Fruit fly (Drosophila melanogaster): ENCODE data around the gene Ucp4B.

The Ucp4B gene

dm6 chr2L:5986940-5987339 lies 17.3 kb downstream of the Ucp4B start (continued):
- TF ChIP-seq pan (optimal IDR thresholded peaks at IDR 0.05), result no peak
- TF ChIP-seq pan (GFP tag; optimal IDR thresholded peaks at IDR 0.05 in 1 of 2, IDR thresholded peaks at IDR 0.05 in 1 of 2), result no peak

- TF ChIP-seq Hand (GFP tag; optimal IDR thresholded peaks at IDR 0.05) (no peak), CG6254 (GFP tag; optimal IDR thresholded peaks at IDR 0.05) (no peak), CG9817 (tag; optimal IDR thresholded peaks at IDR 0.05) (no peak), dan (GFP tag; IDR thresholded peaks at IDR 0.05) (no peak), Sox102F (GFP tag; optimal IDR thresholded peaks at IDR 0.05) (no peak), Sry-δ (GFP tag; optimal IDR thresholded peaks at IDR 0.05) (no peak), CG3065 (GFP tag; optimal IDR thresholded peaks at IDR 0.05) (no peak), ci (GFP tag; IDR thresholded peaks at IDR 0.05) (0 out of 3 replicates have a peak, but pooled peaks have one; percentile 21), HLH54F (GFP tag; optimal IDR thresholded peaks at IDR 0.05) (no peak), CG6813 (GFP tag; optimal IDR thresholded peaks at IDR 0.05) (no peak), Chrac-16 (GFP tag; optimal IDR thresholded peaks at IDR 0.05) (no peak), caup (GFP tag; optimal IDR thresholded peaks at IDR 0.05; ENCODE audit: severe bottlenecking) (no peak), exex (tag; optimal IDR thresholded peaks at IDR 0.05) (peak; percentile 78), CG2875 (GFP tag; optimal IDR thresholded peaks at IDR 0.05) (no peak), CG8290 (GFP tag; optimal IDR thresholded peaks at IDR 0.05) (no peak), CG8290 (tag; optimal IDR thresholded peaks at IDR 0.05) (no peak), CG12659 (GFP tag; optimal IDR thresholded peaks at IDR 0.05) (no peak), GATAe (GFP tag; conservative IDR thresholded peaks at IDR 0.05) (peak; percentile 64; the same call in 1 of the 2 replicates), CG1792 (GFP tag; optimal IDR thresholded peaks at IDR 0.05) (no peak), CG7271 (tag; optimal IDR thresholded peaks at IDR 0.05) (no peak), vvl (GFP tag; IDR thresholded peaks at IDR 0.05) (no peak), CG12299 (tag; optimal IDR thresholded peaks at IDR 0.05) (no peak), sug (tag; optimal IDR thresholded peaks at IDR 0.05) (peak; percentile 40), twi (tag; optimal IDR thresholded peaks at IDR 0.05) (no peak), pros (GFP tag; optimal IDR thresholded peaks at IDR 0.05) (no peak), fd102C (GFP tag; optimal IDR thresholded peaks at IDR 0.05) (no peak), Hey (tag; optimal IDR thresholded peaks at IDR 0.05) (peak; percentile 98), Pdp1 (GFP tag; optimal IDR thresholded peaks at IDR 0.05) (peak in 1 of 2 experiments; percentile 68), CG4328 (GFP tag; optimal IDR thresholded peaks at IDR 0.05) (no peak), ara (GFP tag; IDR thresholded peaks at IDR 0.05) (0 out of 2 replicates have a peak, but pooled peaks have one; percentile 31), Blimp-1 (GFP tag; optimal IDR thresholded peaks at IDR 0.05) (no peak), scrt (GFP tag; optimal IDR thresholded peaks at IDR 0.05) (no peak), crc (GFP tag; optimal IDR thresholded peaks at IDR 0.05) (no peak), CG15696 (tag; optimal IDR thresholded peaks at IDR 0.05) (no peak), Camta (GFP tag; optimal IDR thresholded peaks at IDR 0.05) (no peak), Abd-B (GFP tag; optimal IDR thresholded peaks at IDR 0.05) (no peak), trh (GFP tag; optimal IDR thresholded peaks at IDR 0.05) (no peak), Opbp (GFP tag; IDR thresholded peaks at IDR 0.05; ENCODE audit: partially characterized antibody) (no peak), sens-2 (GFP tag; IDR thresholded peaks at IDR 0.05) (0 out of 2 replicates have a peak, but pooled peaks have one; percentile 37), CG2199 (GFP tag; IDR thresholded peaks at IDR 0.05) (peak; percentile 77; the same call in 1 of the 3 replicates), grn (GFP tag; optimal IDR thresholded peaks at IDR 0.05) (peak; percentile 80), Ets65A (GFP tag) (peak; percentile 61), gfzf (GFP tag; optimal IDR thresholded peaks at IDR 0.05) (no peak), prd (optimal IDR thresholded peaks at IDR 0.05) (no peak), prd (GFP tag; IDR thresholded peaks at IDR 0.05) (no peak)
These were observed 18.7 kb downstream of the Ucp4B start for dm6 chr2L:5988115-5989092.

All from whole organism, embryonic.